Worm (Caenorhabditis elegans) whole organism, young adult: ENCODE results near the gene sri-1.
A peak's percentile ranks its signal among the peaks of the same experiment; 100 is the strongest.

Experiments used
- ama-1 ChIP-seq, 3 experiments: fragments of 150-350 bp in 1 of 3; sonication (generic microtip) in 2 of 3; optimal IDR thresholded peaks; 2 replicates each; lab custom pipeline; 2014 to 2018; ENCODE audit warnings: missing biosample characterization in 2 of 3, missing genetic modification characterization in 2 of 3, missing genetic modification reagents in 2 of 3
- him-1 ChIP-seq: sonication (generic microtip); optimal IDR thresholded peaks from 2 replicates; lab custom pipeline; 2016; ENCODE audit warnings: missing genotype, missing genetic modification reagents, missing genetic modification characterization, missing compliant biosample characterization
- pha-4 ChIP-seq: fragments of 150-350 bp; sonication (generic microtip); optimal IDR thresholded peaks from 2 replicates; lab custom pipeline; 2014; ENCODE audit warnings: missing biosample characterization, missing genetic modification reagents, missing genetic modification characterization
- snpc-4 ChIP-seq, 5 experiments: fragments of 150-350 bp in 1 of 5; sonication (generic microtip) in 4 of 5; optimal IDR thresholded peaks; 2 replicates each; lab custom pipeline; 2014 to 2018; ENCODE audit warnings: missing genetic modification characterization in 5 of 5, missing biosample characterization in 3 of 5, antibody characterized with exemption in 2 of 5, mild to moderate bottlenecking in 2 of 5, missing compliant biosample characterization in 2 of 5, missing genotype in 2 of 5, moderate library complexity in 2 of 5, missing genetic modification reagents in 1 of 5

DNA sequence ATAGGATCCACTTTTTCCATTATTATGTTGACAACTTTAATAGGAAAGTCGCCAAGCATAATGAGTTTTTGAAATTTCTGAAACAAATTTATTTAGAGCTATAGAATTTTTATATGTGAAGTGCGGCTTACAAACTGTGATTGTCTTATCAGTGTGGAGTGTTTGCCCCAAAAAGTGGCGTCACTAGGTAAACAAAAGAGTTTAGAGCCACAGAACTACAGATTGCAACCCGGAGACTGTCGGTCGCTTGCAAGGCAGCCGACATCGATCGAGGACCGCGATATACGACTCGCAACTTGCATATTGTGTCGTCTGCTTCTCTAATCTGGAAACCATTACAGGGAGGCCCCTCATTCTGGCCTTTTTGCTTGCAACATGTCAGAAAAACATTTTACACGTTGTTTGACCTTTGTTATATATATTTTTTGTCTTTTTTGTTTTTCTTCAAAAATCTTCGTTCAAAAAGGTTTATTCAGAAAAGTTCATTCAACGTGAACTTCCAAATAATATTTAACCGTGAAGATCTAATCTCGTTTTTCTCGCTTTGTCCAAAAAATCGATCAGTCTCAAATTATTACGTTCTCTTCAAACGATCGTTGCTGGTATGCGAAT is 15.4 kb upstream of the sri-1 start, which contains the start of the genes fbxa-99 and F36G9.13:
- TF ChIP-seq snpc-4 (GFP tag; optimal IDR thresholded peaks at IDR 0.05; lab: Kevin White, UChicago) = no peak
- peak; percentile 77 to 90 (median 81) for TF ChIP-seq snpc-4 (tag; optimal IDR thresholded peaks at IDR 0.05; lab: Kevin White, UChicago)
- TF ChIP-seq pha-4 = no peak
- TF ChIP-seq ama-1 (optimal IDR thresholded peaks at IDR 0.05; lab: Kevin White, UChicago) = no peak
- no peak for TF ChIP-seq ama-1 (GFP tag; optimal IDR thresholded peaks at IDR 0.05; lab: Kevin White, UChicago)
- TF ChIP-seq him-1 (tag; lab: Kevin White, UChicago) = no peak
